Fruit fly (Drosophila melanogaster): Measurements from ENCODE around the gene NHP2.
A peak's percentile ranks its signal among the peaks of the same experiment; 100 is the strongest.

Gene NHP2

DNA sequence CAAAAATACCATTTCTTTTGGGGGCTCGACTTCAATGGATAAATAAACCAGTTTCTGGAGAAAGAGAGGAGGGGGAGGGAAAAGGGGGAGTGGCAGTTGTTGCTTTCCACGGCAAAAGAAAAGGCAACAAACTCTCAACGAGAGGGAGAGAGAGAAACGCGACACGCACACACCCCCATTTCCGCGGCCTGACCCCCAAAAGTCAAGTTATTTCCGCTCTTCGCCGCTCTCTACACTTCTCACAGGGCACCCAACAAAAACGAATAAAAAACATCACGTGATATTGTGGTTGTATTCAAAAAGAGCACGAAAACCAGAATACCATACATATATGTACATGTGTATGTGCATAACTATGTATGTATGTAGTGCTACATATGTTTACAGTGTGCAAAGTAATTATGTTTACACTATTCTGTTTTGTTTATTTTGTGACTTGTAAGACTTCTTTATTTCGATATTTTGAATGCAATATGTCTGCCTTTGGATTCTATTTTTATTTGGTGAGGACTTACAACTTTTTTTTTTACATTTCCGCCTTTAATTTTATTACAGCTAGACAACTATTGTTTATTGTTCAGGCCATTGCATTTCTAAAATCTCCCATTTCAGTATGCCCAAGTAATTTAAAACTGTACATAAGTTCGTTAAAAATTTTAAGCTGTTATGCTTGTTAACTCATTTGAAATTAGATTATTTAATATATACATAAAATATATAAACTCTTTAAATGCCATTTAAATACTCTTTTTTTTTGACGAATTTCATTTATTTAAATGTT, 20.7 kb downstream of the NHP2 start (continued):
- TF ChIP-seq CG13424 (tag; optimal IDR thresholded peaks at IDR 0.05) = peak; percentile 76
- no peak; the same call in 1 of the 2 replicates for TF ChIP-seq HLH3B (GFP tag; IDR thresholded peaks at IDR 0.05)
- TF ChIP-seq Atf6 (GFP tag; IDR thresholded peaks at IDR 0.05) = peak; percentile 35; the same call in 1 of the 2 replicates
- peak; percentile 15 for TF ChIP-seq tx (GFP tag; optimal IDR thresholded peaks at IDR 0.05)
- peak; percentile 20; the same call in 1 of the 2 replicates for TF ChIP-seq cas (GFP tag; IDR thresholded peaks at IDR 0.05)
- no peak for TF ChIP-seq gsb (GFP tag; IDR thresholded peaks at IDR 0.05)
- peak; percentile 23 for TF ChIP-seq slou (GFP tag; optimal IDR thresholded peaks at IDR 0.05)
- TF ChIP-seq CG8765 (GFP tag; IDR thresholded peaks at IDR 0.05) = no peak
- TF ChIP-seq row (GFP tag; IDR thresholded peaks at IDR 0.05) = peak; percentile 84
- TF ChIP-seq dmrt99B (tag; optimal IDR thresholded peaks at IDR 0.05) = peak; percentile 79
- TF ChIP-seq D19B (GFP tag; optimal IDR thresholded peaks at IDR 0.05) = peak; percentile 29
- TF ChIP-seq CG7839 (tag; optimal IDR thresholded peaks at IDR 0.05) = peak; percentile 79
- peak; percentile 39 for TF ChIP-seq org-1 (GFP tag; optimal IDR thresholded peaks at IDR 0.05)
- TF ChIP-seq lov (optimal IDR thresholded peaks at IDR 0.05) = no peak
- TF ChIP-seq lov (GFP tag; IDR thresholded peaks at IDR 0.05) = no peak; the same call in 2 of the 3 replicates
- peak; percentile 69 for TF ChIP-seq pfk (GFP tag; optimal IDR thresholded peaks at IDR 0.05)
- no peak for TF ChIP-seq Ets65A (GFP tag)
- TF ChIP-seq BEAF-32 (GFP tag; optimal IDR thresholded peaks at IDR 0.05) = peak; percentile 13
- peak; percentile 58 for TF ChIP-seq CG15601 (tag; optimal IDR thresholded peaks at IDR 0.05)
- TF ChIP-seq chif (GFP tag; optimal IDR thresholded peaks at IDR 0.05) = peak; percentile 26 to 63
- peak; percentile 56 for TF ChIP-seq CG5180 (GFP tag; optimal IDR thresholded peaks at IDR 0.05)
- 0 out of 2 replicates have a peak, but pooled peaks have one; percentile 23 for TF ChIP-seq CG7372 (GFP tag; IDR thresholded peaks at IDR 0.05)
- peak; percentile 79 for TF ChIP-seq CG4424 (GFP tag; optimal IDR thresholded peaks at IDR 0.05)
- no peak for TF ChIP-seq CG2199 (GFP tag; IDR thresholded peaks at IDR 0.05)
- TF ChIP-seq CG34224 (GFP tag; IDR thresholded peaks at IDR 0.05; ENCODE audit: partially characterized antibody) = peak; percentile 62
- TF ChIP-seq CG14965 (GFP tag; optimal IDR thresholded peaks at IDR 0.05; ENCODE audit: borderline replicate concordance) = no peak
- peak; percentile 77 for TF ChIP-seq CG33557 (GFP tag; optimal IDR thresholded peaks at IDR 0.05)
- peak; percentile 14 for TF ChIP-seq Ets97D (GFP tag; optimal IDR thresholded peaks at IDR 0.05)
- TF ChIP-seq Meics (GFP tag; optimal IDR thresholded peaks at IDR 0.05) = peak; percentile 74
- TF ChIP-seq YL-1 (GFP tag; optimal IDR thresholded peaks at IDR 0.05) = peak; percentile 50
- TF ChIP-seq Atf-2 (GFP tag; optimal IDR thresholded peaks at IDR 0.05) = peak; percentile 65
- no peak for TF ChIP-seq CG15479 (GFP tag; optimal IDR thresholded peaks at IDR 0.05)
- peak; percentile 99 for TF ChIP-seq cwo (GFP tag; optimal IDR thresholded peaks at IDR 0.05)
- no peak for TF ChIP-seq CG11560 (tag; IDR thresholded peaks at IDR 0.05)
- peak; percentile 87 for TF ChIP-seq CoRest (tag; optimal IDR thresholded peaks at IDR 0.05)
- TF ChIP-seq CG1233 (GFP tag; optimal IDR thresholded peaks at IDR 0.05) = peak; percentile 77
- peak; percentile 61 to 62 for TF ChIP-seq bsh (GFP tag; optimal IDR thresholded peaks at IDR 0.05)
- TF ChIP-seq CG8478 (optimal IDR thresholded peaks at IDR 0.05) = no peak
- no peak for TF ChIP-seq CG3838 (GFP tag; optimal IDR thresholded peaks at IDR 0.05)
- peak; percentile 11; the same call in 1 of the 3 replicates for TF ChIP-seq B-H1 (GFP tag; IDR thresholded peaks at IDR 0.05)
- TF ChIP-seq Dref (GFP tag; IDR thresholded peaks at IDR 0.05) = no peak
- peak; percentile 17 for TF ChIP-seq Bteb2 (GFP tag; optimal IDR thresholded peaks at IDR 0.05)
- no peak for TF ChIP-seq CG15073 (GFP tag; optimal IDR thresholded peaks at IDR 0.05)
- peak; percentile 46 for TF ChIP-seq pum (GFP tag; optimal IDR thresholded peaks at IDR 0.05)
- TF ChIP-seq CG8388 (GFP tag; optimal IDR thresholded peaks at IDR 0.05) = peak; percentile 100
- peak; percentile 75 for TF ChIP-seq CG12071 (GFP tag; optimal IDR thresholded peaks at IDR 0.05)
- 0 out of 2 replicates have a peak, but pooled peaks have one; percentile 2 for TF ChIP-seq H2.0 (GFP tag; IDR thresholded peaks at IDR 0.05)
- TF ChIP-seq lmd (GFP tag; IDR thresholded peaks at IDR 0.05) = peak; percentile 46; the same call in 1 of the 2 replicates
- peak; percentile 26 for TF ChIP-seq Dek (tag; optimal IDR thresholded peaks at IDR 0.05)

All from whole organism, embryonic.